Worm (Caenorhabditis elegans): Measurements from ENCODE around the gene abf-3.
"Not testable (repeated sequence)": the region's sequence is repeated elsewhere in the genome, so short reads cannot be mapped to it uniquely, and the experiment has no call there.

The abf-3 gene

DNA sequence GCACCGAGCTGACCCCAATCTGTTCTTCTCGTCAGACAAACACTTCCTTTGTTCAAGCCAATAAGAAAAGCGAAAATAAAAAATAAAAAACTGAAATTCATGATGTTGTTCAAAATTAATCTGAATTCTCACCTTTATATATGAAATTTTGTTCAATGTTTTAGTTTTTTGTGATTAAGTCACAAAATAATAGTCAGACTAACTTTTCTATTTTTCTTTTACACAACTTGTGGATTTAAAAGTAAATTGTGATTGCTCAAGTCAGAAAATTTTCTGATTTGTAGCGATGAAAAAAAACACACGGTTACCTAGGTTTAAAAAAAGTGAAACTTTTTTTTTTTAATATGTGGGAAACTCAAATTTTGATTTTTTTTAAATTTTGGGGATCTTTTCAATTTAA lies at the start of gene abf-3:
Gene abf-3 (minus strand): TSS at position 101 of the 400 bp plus-strand sequence.
- TF ChIP-seq unc-62 (GFP tag; optimal IDR thresholded peaks at IDR 0.05): no peak

ce11 chrV:15867373-15867772 lies 49.7 kb upstream of the abf-3 start, which contains the start of gene fbxa-197:
Gene fbxa-197, plus strand, starts transcription at chrV:15867673.
- TF ChIP-seq unc-62 (GFP tag; optimal IDR thresholded peaks at IDR 0.05): no peak

DNA sequence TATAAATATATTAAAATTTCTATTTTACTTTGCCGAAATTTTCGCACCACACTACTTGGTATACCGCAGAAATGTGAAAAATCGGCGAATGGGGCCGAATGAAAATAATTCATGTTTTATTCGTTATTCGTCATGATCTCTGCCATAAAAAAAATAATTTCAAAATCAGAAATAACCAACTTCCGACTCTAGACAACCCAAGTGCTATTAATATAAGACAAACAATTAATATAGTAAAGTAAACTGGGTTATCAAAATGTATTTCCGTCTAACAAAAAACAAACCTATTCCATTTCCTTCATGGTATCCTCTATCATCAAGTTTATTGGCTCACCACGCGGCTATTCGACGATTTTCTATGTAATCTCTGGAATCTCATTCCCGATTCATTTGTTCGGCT lies 48.2 kb upstream of the abf-3 start, which contains the start of gene srh-293:
Gene srh-293 (plus strand): TSS at position 301 of the 400 bp plus-strand sequence.
- TF ChIP-seq unc-62 (GFP tag; optimal IDR thresholded peaks at IDR 0.05): no peak

ce11 chrV:15863042-15863441 lies 45.4 kb upstream of the abf-3 start, which contains the start of gene srh-299:
Gene srh-299, plus strand, starts transcription at chrV:15863342.
- TF ChIP-seq unc-62 (GFP tag; optimal IDR thresholded peaks at IDR 0.05): no peak

- TF ChIP-seq unc-62 (GFP tag; optimal IDR thresholded peaks at IDR 0.05): no peak
These were observed 45.0 kb upstream of the abf-3 start, which contains the start of gene srz-12 for ce11 chrV:15862599-15862998. Gene srz-12, minus strand, starts transcription at chrV:15862699.

- no peak for TF ChIP-seq unc-62 (GFP tag; optimal IDR thresholded peaks at IDR 0.05)
These were observed 40.6 kb upstream of the abf-3 start, which contains the start of gene srh-148 for ce11 chrV:15858292-15858691. Gene srh-148, minus strand, starts transcription at chrV:15858392.

- not testable (repeated sequence) for TF ChIP-seq unc-62 (GFP tag; optimal IDR thresholded peaks at IDR 0.05)
These were observed 32.7 kb upstream of the abf-3 start, which contains the start of gene srh-147 for ce11 chrV:15850276-15850811. Gene srh-147, minus strand, starts transcription at chrV:15850326.

ce11 chrV:15841095-15841494 lies 23.4 kb upstream of the abf-3 start, which contains the start of gene srh-149:
Gene srh-149, minus strand, starts transcription at chrV:15841195.
- no peak for TF ChIP-seq unc-62 (GFP tag; optimal IDR thresholded peaks at IDR 0.05)

DNA sequence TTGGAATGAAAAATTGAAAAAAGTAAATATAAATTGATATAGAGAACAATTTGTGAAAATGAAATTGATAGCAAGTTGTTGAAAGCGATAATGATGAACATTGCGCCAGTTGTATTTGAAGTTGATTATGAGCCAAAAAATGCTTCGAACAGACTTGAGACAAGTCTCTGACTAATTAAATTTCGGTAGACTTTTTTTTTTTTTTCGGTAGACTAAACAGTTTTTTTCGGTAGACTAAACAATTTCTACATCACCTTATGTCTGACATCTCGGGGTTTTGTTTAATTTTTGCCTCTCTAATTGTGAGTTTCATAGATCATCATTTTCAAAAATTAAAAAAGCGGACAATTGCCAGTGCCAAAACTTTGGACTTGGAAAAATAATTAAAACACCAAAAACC lies 16.0 kb upstream of the abf-3 start, which contains the start of gene srbc-54:
Gene srbc-54 (minus strand): TSS at position 101 of the 400 bp plus-strand sequence.
- TF ChIP-seq unc-62 (GFP tag; optimal IDR thresholded peaks at IDR 0.05): no peak

ce11 chrV:15831586-15831985 lies 13.9 kb upstream of the abf-3 start, which contains the start of gene srbc-56:
Gene srbc-56, minus strand, starts transcription at chrV:15831686.
- no peak for TF ChIP-seq unc-62 (GFP tag; optimal IDR thresholded peaks at IDR 0.05)

DNA sequence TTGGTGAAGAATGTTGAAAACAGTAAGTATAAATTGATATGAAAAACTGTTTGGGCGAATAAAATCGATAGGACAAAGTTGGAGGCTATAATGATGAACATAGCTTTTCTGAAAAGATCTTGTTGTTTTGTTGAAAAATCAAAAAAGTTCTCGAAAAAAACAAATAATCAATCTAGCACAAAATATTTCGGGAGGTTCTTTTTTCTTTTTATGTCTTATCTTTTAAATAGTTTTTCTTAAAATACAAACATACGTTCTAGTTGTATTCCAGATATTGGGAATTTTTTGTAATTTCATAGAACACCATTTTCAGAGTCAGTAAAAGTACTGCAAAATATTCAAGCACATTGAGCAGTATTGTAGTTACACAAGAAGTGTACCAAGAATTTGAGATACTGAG lies 12.3 kb upstream of the abf-3 start, which contains the start of gene srbc-55:
Gene srbc-55 (minus strand): TSS at position 101 of the 400 bp plus-strand sequence.
- no peak for TF ChIP-seq unc-62 (GFP tag; optimal IDR thresholded peaks at IDR 0.05)

ce11 chrV:15826110-15826509 lies 8.5 kb upstream of the abf-3 start, which contains the start of gene srbc-51:
Gene srbc-51, plus strand, starts transcription at chrV:15826410.
- TF ChIP-seq unc-62 (GFP tag; optimal IDR thresholded peaks at IDR 0.05): no peak

- TF ChIP-seq unc-62 (GFP tag; optimal IDR thresholded peaks at IDR 0.05): no peak
These were observed 7.2 kb upstream of the abf-3 start, which contains the start of gene srbc-50 for ce11 chrV:15824866-15825265. Gene srbc-50, minus strand, starts transcription at chrV:15824966.

- no peak for TF ChIP-seq unc-62 (GFP tag; optimal IDR thresholded peaks at IDR 0.05)
These were observed 3.8 kb upstream of the abf-3 start, which contains the start of gene srbc-49 for ce11 chrV:15821398-15821797. Gene srbc-49, plus strand, starts transcription at chrV:15821698.

ce11 chrV:15819983-15820382 lies 2.3 kb upstream of the abf-3 start, which contains the start of gene srbc-48:
Gene srbc-48, plus strand, starts transcription at chrV:15820283.
- TF ChIP-seq unc-62 (GFP tag; optimal IDR thresholded peaks at IDR 0.05): no peak

DNA sequence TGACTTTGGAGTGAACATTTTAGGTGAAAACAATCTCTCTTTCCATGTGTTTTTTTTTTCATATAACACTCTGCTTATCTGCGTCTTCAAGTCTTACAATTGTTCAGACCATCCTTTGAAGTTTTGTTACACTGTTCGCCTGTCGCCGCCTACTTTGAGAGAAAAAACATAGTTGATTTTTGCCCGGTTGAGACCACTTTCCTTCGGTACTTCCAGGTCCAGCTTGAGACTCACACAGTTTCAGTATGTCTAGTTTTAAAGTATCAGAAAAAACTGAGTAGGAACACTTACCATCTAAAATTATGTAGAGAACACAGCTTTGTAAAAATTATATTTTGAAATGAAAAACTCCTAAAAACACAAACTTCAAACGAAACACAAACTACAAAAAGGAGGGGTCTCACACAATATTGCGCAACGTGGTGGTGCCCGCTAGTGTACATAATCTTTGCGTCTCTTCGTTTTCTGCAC lies 1.6 kb downstream of the abf-3 start, which contains the start of the genes fbxa-69 and F54B8.4:
Gene fbxa-69 (minus strand): TSS at position 10 of the 471 bp plus-strand sequence.
Gene F54B8.4 (plus strand): TSS at position 421 of the 471 bp plus-strand sequence.
- TF ChIP-seq unc-62 (GFP tag; optimal IDR thresholded peaks at IDR 0.05): no peak

ce11 chrV:15811982-15812381 lies 5.7 kb downstream of the abf-3 start, which contains the start of gene nhr-282:
Gene nhr-282, plus strand, starts transcription at chrV:15812282.
- not testable (repeated sequence) for TF ChIP-seq unc-62 (GFP tag; optimal IDR thresholded peaks at IDR 0.05)

Data from whole organism, dauer.